Worm (Caenorhabditis elegans): ENCODE measurements around the gene clec-266.

The clec-266 gene

DNA sequence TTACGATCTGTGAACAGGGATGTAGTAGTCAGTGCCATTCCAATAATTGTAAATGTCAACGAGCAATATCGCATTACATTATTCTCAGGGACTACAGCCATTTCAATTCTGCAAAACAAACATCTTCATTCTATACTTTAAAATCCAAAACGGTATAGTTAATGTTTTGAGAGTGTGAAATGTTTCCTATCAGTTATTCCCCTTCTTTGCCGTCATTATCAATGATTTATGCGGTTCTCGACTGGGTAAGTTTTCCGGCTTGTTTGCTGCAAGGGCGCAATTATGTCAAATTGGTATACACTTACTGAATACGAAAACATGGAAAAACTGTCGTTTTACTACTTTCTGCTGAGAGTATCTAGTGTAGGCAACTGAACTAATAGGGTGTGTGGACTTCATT, 19.6 kb downstream of the clec-266 start, which contains the start of gene F23G4.1:
F23G4.1 (minus strand) TSS at position 101 of the 400 bp plus-strand sequence.
- TF ChIP-seq unc-62 (GFP tag; optimal IDR thresholded peaks at IDR 0.05): no peak

DNA sequence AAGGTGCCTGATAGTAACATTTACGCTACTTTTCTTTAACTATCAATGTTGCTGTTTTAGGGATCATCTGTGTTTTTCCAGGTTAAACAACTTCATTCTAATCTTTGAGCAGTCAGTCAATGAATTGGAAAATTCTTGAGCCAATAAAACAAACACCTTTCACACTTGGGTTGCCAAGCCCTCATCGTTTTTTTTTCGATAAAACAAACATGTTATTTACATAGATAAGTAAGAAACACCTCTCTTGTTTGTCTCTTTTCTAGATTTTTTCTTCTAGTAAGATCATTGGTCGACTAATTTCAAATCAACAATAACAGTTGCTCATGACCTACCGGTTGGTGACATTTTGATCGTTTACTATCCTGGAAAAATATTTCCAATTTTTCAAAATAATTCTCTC, 20.7 kb downstream of the clec-266 start:
- TF ChIP-seq unc-62 (GFP tag; optimal IDR thresholded peaks at IDR 0.05): no peak

DNA sequence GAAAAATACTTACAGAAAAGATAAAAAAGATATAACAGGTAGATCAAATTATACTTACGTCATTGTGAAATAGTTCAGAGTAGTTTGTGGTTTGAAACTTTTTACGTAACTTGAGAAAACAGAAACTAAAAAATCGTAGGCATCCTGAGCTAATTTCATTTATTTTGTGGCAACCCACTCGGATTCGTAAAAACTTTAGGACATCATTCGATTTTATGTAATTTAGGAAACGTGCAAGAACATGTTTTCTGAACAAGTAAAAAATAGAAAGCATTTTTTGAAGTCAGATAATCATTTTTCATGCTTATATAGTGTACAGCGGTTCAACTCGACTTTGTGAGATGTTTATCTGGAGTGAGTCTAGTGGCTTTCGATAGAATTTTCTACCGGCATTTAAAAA, 24.0 kb downstream of the clec-266 start, which contains the start of gene hic-1:
hic-1 (minus strand) TSS at position 101 of the 400 bp plus-strand sequence.
- no peak for TF ChIP-seq unc-62 (GFP tag; optimal IDR thresholded peaks at IDR 0.05)

DNA sequence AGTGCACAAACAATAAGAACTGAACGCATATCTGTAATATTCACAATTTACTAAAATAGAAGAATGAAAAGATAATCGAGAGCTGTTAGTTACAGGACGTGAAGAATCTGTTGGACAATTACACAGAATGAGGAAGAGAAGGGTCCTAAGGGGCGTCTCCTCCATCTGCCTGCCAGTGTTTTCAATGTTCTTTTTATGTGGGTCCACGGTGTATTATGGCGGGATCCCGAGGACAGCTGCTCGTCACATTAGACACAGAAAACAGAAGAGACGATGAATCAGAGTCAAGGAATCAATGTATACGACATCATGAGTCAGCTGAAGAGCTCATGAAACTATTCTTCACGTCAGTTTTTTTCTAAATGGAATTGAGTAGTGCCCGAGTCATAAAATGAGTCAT, 25.6 kb downstream of the clec-266 start, which contains the start of gene ttr-6:
ttr-6 (minus strand) TSS at position 33 of the 400 bp plus-strand sequence.
- TF ChIP-seq unc-62 (GFP tag; optimal IDR thresholded peaks at IDR 0.05): no peak

DNA sequence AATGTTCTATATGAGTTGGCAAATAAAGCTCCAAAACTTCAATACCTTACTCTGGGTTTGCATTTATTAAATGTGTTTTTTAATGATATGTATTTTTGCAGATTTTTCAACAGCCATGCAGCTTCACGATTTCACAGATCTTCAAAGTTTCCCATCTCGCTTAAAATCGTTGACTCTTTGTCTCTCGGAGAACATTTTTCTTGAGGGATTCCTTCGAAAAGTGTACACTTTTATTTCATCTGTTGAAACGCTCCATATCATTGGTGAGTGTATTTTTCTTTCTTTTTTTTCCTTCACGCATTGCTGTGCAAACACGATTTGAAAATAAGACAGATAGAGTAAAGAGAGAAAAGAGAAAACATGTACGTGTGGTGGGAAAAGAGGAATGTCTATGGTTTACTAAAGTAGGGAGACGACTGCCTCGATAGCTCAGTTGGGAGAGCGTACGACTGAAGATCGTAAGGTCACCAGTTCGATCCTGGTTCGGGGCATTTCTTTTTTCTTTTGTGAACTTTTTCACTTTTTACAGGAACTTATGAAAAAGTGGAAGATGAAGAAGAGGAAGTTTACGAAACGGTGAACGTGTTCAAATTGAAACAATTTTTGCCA, 29.4 kb downstream of the clec-266 start:
- no peak for TF ChIP-seq unc-62 (GFP tag; optimal IDR thresholded peaks at IDR 0.05)

DNA sequence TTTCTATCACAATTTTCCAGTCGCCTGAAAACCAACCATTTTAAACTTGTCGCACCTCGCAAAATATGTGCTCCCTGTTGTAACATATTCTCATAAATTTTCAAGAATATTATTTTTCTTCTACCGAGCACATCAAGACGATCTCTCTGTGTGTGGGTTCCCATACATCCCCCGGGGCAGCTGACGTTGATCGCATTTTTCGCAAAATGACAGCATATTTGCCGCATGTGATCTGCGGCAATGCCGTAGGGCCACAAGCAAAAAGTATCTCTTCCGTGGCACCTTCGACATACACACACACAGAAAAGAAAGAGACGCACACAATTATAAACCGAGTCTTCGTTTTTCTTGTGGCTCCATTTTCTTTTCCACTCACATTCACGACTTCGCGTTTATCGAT, 31.0 kb downstream of the clec-266 start:
- TF ChIP-seq unc-62 (GFP tag; optimal IDR thresholded peaks at IDR 0.05): no peak

DNA sequence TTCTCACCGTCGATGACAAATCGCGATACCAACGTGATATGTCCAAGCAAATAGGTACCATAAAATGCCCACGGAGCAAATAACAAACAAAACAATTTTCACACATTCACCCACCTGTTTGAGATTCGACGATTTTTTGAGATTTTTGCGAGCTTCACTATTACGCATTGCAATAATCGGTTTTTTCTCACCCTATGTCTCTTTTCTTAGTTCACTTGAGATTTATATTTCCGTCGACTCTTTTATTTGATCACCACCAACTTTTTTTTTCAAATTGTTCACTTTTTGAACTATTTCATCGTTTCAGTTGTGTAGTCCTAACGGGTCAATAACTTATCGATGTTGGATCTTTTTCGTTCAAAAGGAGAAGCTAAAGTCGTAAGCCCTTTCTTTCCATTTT, 34.2 kb downstream of the clec-266 start, which contains the start of gene fbxl-4:
fbxl-4 (plus strand) TSS at position 301 of the 400 bp plus-strand sequence.
- no peak for TF ChIP-seq unc-62 (GFP tag; optimal IDR thresholded peaks at IDR 0.05)

DNA sequence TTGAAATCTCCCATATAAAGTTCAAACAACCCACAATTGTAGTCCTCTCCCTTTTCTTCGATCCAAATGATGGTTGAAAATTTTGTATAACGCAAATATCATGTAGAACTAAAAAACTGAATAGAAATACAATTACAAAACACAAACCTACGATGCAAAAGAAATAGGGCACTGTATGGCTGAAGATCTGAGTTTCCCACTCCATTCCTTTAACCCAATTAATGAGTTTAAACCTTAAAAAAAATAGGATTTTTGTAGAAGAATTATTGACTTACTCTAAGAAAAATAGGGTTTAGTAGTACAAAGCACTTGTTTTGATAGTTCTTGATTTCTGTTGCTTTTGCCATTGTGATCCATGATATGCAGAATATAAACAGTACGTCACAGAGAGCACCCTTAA, 39.3 kb downstream of the clec-266 start:
- TF ChIP-seq unc-62 (GFP tag; optimal IDR thresholded peaks at IDR 0.05): no peak

DNA sequence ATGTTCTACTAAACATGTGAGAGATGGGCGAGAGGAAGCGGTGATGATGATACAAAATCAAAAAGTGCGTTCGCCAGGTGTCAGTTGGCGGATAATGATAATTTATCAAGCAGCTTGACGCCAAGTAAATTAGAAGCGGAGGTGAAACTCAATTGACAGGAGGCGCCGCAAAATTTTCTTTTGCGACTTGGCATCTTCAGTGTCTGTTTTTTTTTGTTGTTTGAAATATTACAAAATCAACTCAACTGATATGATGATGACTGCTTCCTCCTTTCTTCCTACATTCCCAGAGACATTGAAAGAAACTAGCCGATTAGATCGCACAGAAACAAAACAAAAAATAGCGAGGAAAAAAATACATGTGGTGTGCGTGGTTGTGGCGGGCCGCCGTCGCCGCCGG, 46.7 kb downstream of the clec-266 start:
- TF ChIP-seq unc-62 (GFP tag; optimal IDR thresholded peaks at IDR 0.05): no peak

DNA sequence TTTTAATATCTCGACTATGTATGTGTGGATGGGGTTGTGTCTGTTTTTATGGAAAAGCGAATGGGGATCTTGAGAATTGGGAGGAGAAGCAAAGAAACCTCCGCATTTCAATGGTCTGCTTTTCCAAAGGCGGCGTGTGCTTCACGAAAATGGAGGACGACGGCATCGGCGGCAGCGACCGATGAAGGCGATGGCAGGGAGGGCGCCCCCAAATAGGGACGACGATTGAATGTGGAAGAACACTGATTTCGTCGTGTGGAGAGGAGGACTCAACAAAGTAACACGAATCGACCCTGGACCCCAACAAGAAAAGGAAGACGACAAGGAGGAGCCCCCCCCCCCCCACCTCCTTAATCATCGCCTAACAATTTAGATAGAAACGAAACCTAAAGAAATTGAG, 49.7 kb downstream of the clec-266 start:
- no peak for TF ChIP-seq unc-62 (GFP tag; optimal IDR thresholded peaks at IDR 0.05)

DNA sequence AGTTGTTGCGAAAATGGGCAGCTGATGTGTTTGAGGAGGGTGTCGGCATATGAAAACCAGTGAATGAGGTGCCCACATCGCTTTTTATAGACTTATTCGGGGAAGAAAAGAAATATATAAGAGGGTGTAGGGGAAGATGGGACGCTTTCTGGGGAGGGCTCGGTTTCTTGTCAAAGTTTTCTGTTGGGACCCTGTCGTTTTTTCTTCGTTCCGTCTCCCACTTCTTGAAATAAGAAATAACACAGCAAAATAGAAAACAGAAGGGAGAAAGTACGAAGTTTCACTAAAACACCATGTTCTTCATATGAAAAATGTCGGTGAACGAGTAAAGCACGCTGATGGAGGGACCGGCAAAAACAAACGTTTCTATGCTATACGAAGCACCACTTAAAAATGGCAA, 53.1 kb downstream of the clec-266 start, which contains the start of gene dop-3:
dop-3 (minus strand) TSS at position 101 of the 400 bp plus-strand sequence.
- TF ChIP-seq unc-62 (GFP tag; optimal IDR thresholded peaks at IDR 0.05): no peak
